Worm (Caenorhabditis elegans): ENCODE data around the gene bir-2.

Gene bir-2

ce11 chrV:13523194-13523593 is 45.5 kb upstream of the bir-2 start, which contains the start of gene R11G10.3:
Gene R11G10.3 (plus strand): TSS chrV:13523494.
- no peak for TF ChIP-seq xbp-1 (tag; optimal IDR thresholded peaks at IDR 0.05)
- TF ChIP-seq fkh-8 (tag; optimal IDR thresholded peaks at IDR 0.05): no peak
- TF ChIP-seq efl-3 (GFP tag; optimal IDR thresholded peaks at IDR 0.05): no peak
- no peak for TF ChIP-seq sptf-1 (tag; optimal IDR thresholded peaks at IDR 0.05)
- no peak for TF ChIP-seq rnt-1 (tag; optimal IDR thresholded peaks at IDR 0.05)
- no peak for TF ChIP-seq ceh-88 (GFP tag; IDR thresholded peaks at IDR 0.05)
- no peak for TF ChIP-seq lin-13 (GFP tag; optimal IDR thresholded peaks at IDR 0.05)
- no peak for TF ChIP-seq zip-4 (GFP tag; optimal IDR thresholded peaks at IDR 0.05)
- no peak for TF ChIP-seq nhr-20 (tag; optimal IDR thresholded peaks at IDR 0.05)
- no peak for TF ChIP-seq blmp-1 (tag; optimal IDR thresholded peaks at IDR 0.05)
- no peak for TF ChIP-seq jun-1 (tag; optimal IDR thresholded peaks at IDR 0.05)

- TF ChIP-seq vab-15 (tag; optimal IDR thresholded peaks at IDR 0.05) (no peak), nhr-77 (tag; optimal IDR thresholded peaks at IDR 0.05) (no peak), nhr-85 (tag) (no peak), ets-5 (GFP tag; IDR thresholded peaks at IDR 0.05) (no peak), nhr-20 (tag; optimal IDR thresholded peaks at IDR 0.05) (no peak), isw-1 (GFP tag; IDR thresholded peaks at IDR 0.05) (no peak), egl-13 (tag; optimal IDR thresholded peaks at IDR 0.05) (no peak), nhr-90 (tag; optimal IDR thresholded peaks at IDR 0.05; ENCODE audit: poor library complexity) (peak; percentile 4), unc-98 (GFP tag; IDR thresholded peaks at IDR 0.05) (no peak), snu-23 (GFP tag; optimal IDR thresholded peaks at IDR 0.05) (no peak), pax-3 (tag; optimal IDR thresholded peaks at IDR 0.05) (no peak), nhr-19 (GFP tag; conservative IDR thresholded peaks at IDR 0.05) (no peak), fos-1 (tag; optimal IDR thresholded peaks at IDR 0.05) (no peak), sptf-1 (tag; optimal IDR thresholded peaks at IDR 0.05) (no peak), lin-35 (GFP tag; optimal IDR thresholded peaks at IDR 0.05) (peak in 1 of 2 experiments; percentile 42), sox-4 (tag; optimal IDR thresholded peaks at IDR 0.05) (no peak), tbx-2 (tag; optimal IDR thresholded peaks at IDR 0.05) (no peak), rnt-1 (tag; optimal IDR thresholded peaks at IDR 0.05) (no peak), elt-2 (tag; optimal IDR thresholded peaks at IDR 0.05) (peak; percentile 45), C34B4.2 (tag; optimal IDR thresholded peaks at IDR 0.05) (no peak), ztf-4 (tag; optimal IDR thresholded peaks at IDR 0.05) (no peak), ama-1 (optimal IDR thresholded peaks at IDR 0.05) (peak; percentile 54), nhr-11 (tag; optimal IDR thresholded peaks at IDR 0.05) (no peak), unc-30 (tag; optimal IDR thresholded peaks at IDR 0.05) (no peak), jun-1 (tag; optimal IDR thresholded peaks at IDR 0.05) (no peak), ceh-8 (GFP tag; optimal IDR thresholded peaks at IDR 0.05) (no peak), sup-37 (GFP tag; optimal IDR thresholded peaks at IDR 0.05) (no peak), ceh-82 (tag; optimal IDR thresholded peaks at IDR 0.05) (no peak), hpl-2 (GFP tag; optimal IDR thresholded peaks at IDR 0.05) (no peak), nhr-71 (tag; optimal IDR thresholded peaks at IDR 0.05) (no peak)
Measured at ce11 chrV:13529165-13529564, 39.5 kb upstream of the bir-2 start.

ce11 chrV:13530698-13531097 is 38.0 kb upstream of the bir-2 start, which contains the start of gene ttr-44:
Gene ttr-44 (minus strand): TSS chrV:13530744.
- no peak for TF ChIP-seq hlh-4 (tag; optimal IDR thresholded peaks at IDR 0.05)
- peak; percentile 34 for TF ChIP-seq tlp-1 (tag; optimal IDR thresholded peaks at IDR 0.05)
- peak in 1 of 2 experiments; percentile 5 for TF ChIP-seq lin-35 (GFP tag; optimal IDR thresholded peaks at IDR 0.05)
- peak; percentile 77 for TF ChIP-seq elt-2 (tag; optimal IDR thresholded peaks at IDR 0.05)

- TF ChIP-seq C16A3.4 (tag; optimal IDR thresholded peaks at IDR 0.05) (no peak), aha-1 (tag; optimal IDR thresholded peaks at IDR 0.05) (no peak), fkh-4 (tag; optimal IDR thresholded peaks at IDR 0.05; ENCODE audit: borderline replicate concordance) (no peak), sox-4 (tag; optimal IDR thresholded peaks at IDR 0.05) (no peak), fos-1 (tag; optimal IDR thresholded peaks at IDR 0.05) (no peak), grh-1 (GFP tag; IDR thresholded peaks at IDR 0.05) (no peak), hpl-2 (GFP tag; optimal IDR thresholded peaks at IDR 0.05) (no peak), lsy-2 (tag; optimal IDR thresholded peaks at IDR 0.05) (no peak), elt-2 (tag; optimal IDR thresholded peaks at IDR 0.05) (no peak), nhr-19 (GFP tag; conservative IDR thresholded peaks at IDR 0.05) (no peak), zip-4 (GFP tag; optimal IDR thresholded peaks at IDR 0.05) (no peak), lin-15B (tag; optimal IDR thresholded peaks at IDR 0.05) (no peak), ama-1 (optimal IDR thresholded peaks at IDR 0.05) (no peak), snpc-4 (tag; optimal IDR thresholded peaks at IDR 0.05) (no peak), ztf-4 (tag; optimal IDR thresholded peaks at IDR 0.05) (no peak), zag-1 (tag; optimal IDR thresholded peaks at IDR 0.05) (no peak), ets-5 (GFP tag; IDR thresholded peaks at IDR 0.05) (no peak)
Measured at ce11 chrV:13532469-13532868, 36.2 kb upstream of the bir-2 start.

All from whole organism, L1 larva.